Worm (Caenorhabditis elegans) whole organism, L3 larva: ENCODE data around the gene C35A5.6.

ENCODE experiments used
- fkh-2 ChIP-seq: fragments of 150-350 bp; optimal IDR thresholded peaks from 2 replicates; lab custom pipeline; 2014; ENCODE audit warnings: missing biosample characterization, missing genetic modification reagents, missing genetic modification characterization
- nhr-11 ChIP-seq: fragments of 150-350 bp; optimal IDR thresholded peaks from 2 replicates; lab custom pipeline; 2014; ENCODE audit warnings: missing biosample characterization, missing genetic modification characterization
- pqm-1 ChIP-seq: fragments of 150-350 bp; optimal IDR thresholded peaks from 2 replicates; lab custom pipeline; 2017; ENCODE audit warnings: missing biosample characterization, missing genetic modification characterization, inconsistent platforms
- snpc-4 ChIP-seq: fragments of 150-350 bp; optimal IDR thresholded peaks from 2 replicates; lab custom pipeline; 2014; ENCODE audit warnings: missing biosample characterization, missing genetic modification characterization

- TF ChIP-seq snpc-4 (tag; lab: Kevin White, UChicago) (no peak), fkh-2 (tag; lab: Kevin White, UChicago) (no peak), nhr-11 (no peak), pqm-1 (peak; percentile 16)
Observed at ce11 chrV:10483995-10484394, 24.9 kb upstream of the C35A5.6 start.
